Worm (Caenorhabditis elegans): Measurements from ENCODE around the gene srh-234.

ce11 chrV:7647147-7647546 lies 4.5 kb downstream of the srh-234 start:
- TF ChIP-seq med-1 (GFP tag; optimal IDR thresholded peaks at IDR 0.05; ENCODE audit: insufficient read depth) (no peak), T22C8.4 (GFP tag; IDR thresholded peaks at IDR 0.05) (no peak), flt-1 (GFP tag; IDR thresholded peaks at IDR 0.05) (no peak), ztf-29 (GFP tag; IDR thresholded peaks at IDR 0.05) (no peak), tab-1 (GFP tag; IDR thresholded peaks at IDR 0.05) (no peak), ztf-23 (GFP tag; IDR thresholded peaks at IDR 0.05) (no peak)

All from whole organism, midembryonic.